Worm (Caenorhabditis elegans) whole organism, mixed stage, embryonic: ENCODE results near the gene F26F12.3.

Experiments
- ceh-39 ChIP-seq: fragments of 150-350 bp; optimal IDR thresholded peaks from 2 replicates; lab custom pipeline; 2014; ENCODE audit warnings: missing biosample characterization, missing genetic modification characterization
- ces-1 ChIP-seq: fragments of 150-350 bp; optimal IDR thresholded peaks from 2 replicates; lab custom pipeline; 2014; ENCODE audit warnings: missing biosample characterization, missing genetic modification reagents, missing genetic modification characterization
- elt-1 ChIP-seq: sonication (generic microtip); optimal IDR thresholded peaks from 2 replicates; lab custom pipeline; 2017; ENCODE audit warnings: missing genetic modification characterization, mild to moderate bottlenecking, missing compliant biosample characterization, antibody characterized with exemption, moderate library complexity, borderline replicate concordance; ENCODE audit not compliant: insufficient read depth
- elt-3 ChIP-seq: fragments of 150-350 bp; optimal IDR thresholded peaks from 2 replicates; lab custom pipeline; 2014; ENCODE audit warnings: missing biosample characterization, missing genetic modification characterization
- mep-1 ChIP-seq: fragments of 150-350 bp; optimal IDR thresholded peaks from 2 replicates; lab custom pipeline; 2017; ENCODE audit warnings: missing biosample characterization, missing genetic modification reagents, missing genetic modification characterization, inconsistent platforms
- nhr-12 ChIP-seq: fragments of 150-350 bp; optimal IDR thresholded peaks from 2 replicates; lab custom pipeline; 2014; ENCODE audit warnings: missing biosample characterization, missing genetic modification characterization
- nhr-2 ChIP-seq: fragments of 150-350 bp; optimal IDR thresholded peaks from 2 replicates; lab custom pipeline; 2014; ENCODE audit warnings: missing biosample characterization, missing genetic modification characterization
- nhr-237 ChIP-seq: fragments of 150-350 bp; optimal IDR thresholded peaks from 2 replicates; lab custom pipeline; 2014; ENCODE audit warnings: missing biosample characterization, missing genetic modification characterization
- nhr-28 ChIP-seq: fragments of 150-350 bp; optimal IDR thresholded peaks from 2 replicates; lab custom pipeline; 2014; ENCODE audit warnings: missing biosample characterization, missing genetic modification characterization
- nhr-76 ChIP-seq: sonication (generic microtip); optimal IDR thresholded peaks from 2 replicates; lab custom pipeline; 2017; ENCODE audit warnings: missing biosample characterization, missing genetic modification characterization
- pha-4 ChIP-seq: fragments of 150-350 bp; optimal IDR thresholded peaks from 2 replicates; lab custom pipeline; 2018; ENCODE audit warnings: missing biosample characterization, missing genetic modification reagents, missing genetic modification characterization
- snpc-4 ChIP-seq: fragments of 150-350 bp; optimal IDR thresholded peaks from 2 replicates; lab custom pipeline; 2014; ENCODE audit warnings: missing biosample characterization, missing genetic modification characterization
- unc-62 ChIP-seq: fragments of 150-350 bp; optimal IDR thresholded peaks from 2 replicates; lab custom pipeline; 2014; ENCODE audit warnings: missing biosample characterization, missing genetic modification reagents, missing genetic modification characterization
- ztf-11 ChIP-seq: fragments of 150-350 bp; optimal IDR thresholded peaks from 2 replicates; lab custom pipeline; 2014; ENCODE audit warnings: missing biosample characterization, missing genetic modification characterization

- no peak for TF ChIP-seq unc-62 (GFP tag; lab: Kevin White, UChicago)
- no peak for TF ChIP-seq nhr-76 (tag; lab: Kevin White, UChicago)
- no peak for TF ChIP-seq nhr-28 (tag; lab: Kevin White, UChicago)
- TF ChIP-seq nhr-237 (tag; lab: Kevin White, UChicago) = no peak
- no peak for TF ChIP-seq mep-1
- TF ChIP-seq ceh-39 (tag; lab: Kevin White, UChicago) = no peak
- no peak for TF ChIP-seq nhr-12 (tag; lab: Kevin White, UChicago)
- TF ChIP-seq snpc-4 = no peak
- no peak for TF ChIP-seq pha-4
- TF ChIP-seq ces-1 (GFP tag; lab: Kevin White, UChicago) = no peak
- TF ChIP-seq nhr-2 (tag; lab: Kevin White, UChicago) = no peak
- TF ChIP-seq elt-3 = no peak
- TF ChIP-seq elt-1 (tag; lab: Kevin White, UChicago) = no peak
- TF ChIP-seq ztf-11 (tag; lab: Kevin White, UChicago) = no peak
These were observed 8.9 kb downstream of the F26F12.3 start, which contains the start of gene col-140 for ce11 chrV:5836616-5836982.
